Worm (Caenorhabditis elegans): ENCODE results near the gene C17H12.37.

Gene C17H12.37

DNA sequence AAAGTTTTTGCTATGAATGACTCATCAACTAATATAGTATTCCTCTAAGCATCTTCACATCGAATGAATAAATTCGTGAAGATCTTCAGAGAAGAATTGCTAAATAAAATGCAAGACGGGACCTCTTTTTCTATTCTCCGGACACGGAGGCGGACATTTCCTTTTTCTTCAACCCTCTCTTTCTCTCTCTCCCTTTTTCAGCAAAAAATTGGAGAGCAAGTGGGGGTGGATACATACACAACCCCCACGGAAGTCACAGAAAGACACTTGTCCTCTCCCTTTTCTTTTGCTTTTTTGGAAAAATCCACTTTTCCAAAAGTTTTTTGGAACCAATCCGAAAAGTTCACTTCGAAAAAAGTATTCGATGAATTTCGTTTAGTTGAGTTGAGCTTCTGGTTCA is 29.8 kb downstream of the C17H12.37 start:
- TF ChIP-seq sea-2 (GFP tag; optimal IDR thresholded peaks at IDR 0.05) (no peak), ztf-11 (tag; optimal IDR thresholded peaks at IDR 0.05) (no peak), nfya-1 (tag; optimal IDR thresholded peaks at IDR 0.05; ENCODE audit: insufficient read depth) (peak; percentile 38), lsy-12 (tag; optimal IDR thresholded peaks at IDR 0.05) (no peak), ceh-82 (tag; optimal IDR thresholded peaks at IDR 0.05) (no peak), ZK546.5 (tag; optimal IDR thresholded peaks at IDR 0.05) (no peak), nhr-77 (tag; optimal IDR thresholded peaks at IDR 0.05) (no peak), nhr-25 (tag; optimal IDR thresholded peaks at IDR 0.05) (no peak), egl-27 (tag; optimal IDR thresholded peaks at IDR 0.05) (no peak), mml-1 (tag; optimal IDR thresholded peaks at IDR 0.05) (no peak), egl-5 (tag; optimal IDR thresholded peaks at IDR 0.05) (no peak), nhr-23 (tag; optimal IDR thresholded peaks at IDR 0.05) (no peak), nhr-11 (tag; optimal IDR thresholded peaks at IDR 0.05) (no peak), hmg-11 (tag; optimal IDR thresholded peaks at IDR 0.05) (peak; percentile 31), aly-2 (tag; optimal IDR thresholded peaks at IDR 0.05) (no peak), fkh-2 (tag; optimal IDR thresholded peaks at IDR 0.05) (no peak), zag-1 (tag; optimal IDR thresholded peaks at IDR 0.05) (no peak), ceh-9 (tag; optimal IDR thresholded peaks at IDR 0.05) (no peak), nhr-76 (tag; optimal IDR thresholded peaks at IDR 0.05) (no peak), nhr-43 (tag; optimal IDR thresholded peaks at IDR 0.05; ENCODE audit: poor library complexity, severe bottlenecking) (no peak), pqm-1 (tag; optimal IDR thresholded peaks at IDR 0.05) (no peak), lin-39 (tag; optimal IDR thresholded peaks at IDR 0.05) (peak; percentile 17), fkh-10 (GFP tag; optimal IDR thresholded peaks at IDR 0.05) (peak; percentile 60), mdl-1 (tag; optimal IDR thresholded peaks at IDR 0.05) (no peak), eor-1 (tag; optimal IDR thresholded peaks at IDR 0.05) (no peak), pha-4 (tag; optimal IDR thresholded peaks at IDR 0.05) (no peak), ztf-4 (tag; optimal IDR thresholded peaks at IDR 0.05) (no peak), tbx-2 (tag; optimal IDR thresholded peaks at IDR 0.05) (no peak), jun-1 (tag; optimal IDR thresholded peaks at IDR 0.05) (no peak), ceh-16 (tag; optimal IDR thresholded peaks at IDR 0.05) (no peak), nhr-237 (tag; optimal IDR thresholded peaks at IDR 0.05) (no peak), snpc-4 (tag; optimal IDR thresholded peaks at IDR 0.05) (no peak), ama-1 (optimal IDR thresholded peaks at IDR 0.05) (no peak), nhr-12 (tag; optimal IDR thresholded peaks at IDR 0.05) (no peak)

DNA sequence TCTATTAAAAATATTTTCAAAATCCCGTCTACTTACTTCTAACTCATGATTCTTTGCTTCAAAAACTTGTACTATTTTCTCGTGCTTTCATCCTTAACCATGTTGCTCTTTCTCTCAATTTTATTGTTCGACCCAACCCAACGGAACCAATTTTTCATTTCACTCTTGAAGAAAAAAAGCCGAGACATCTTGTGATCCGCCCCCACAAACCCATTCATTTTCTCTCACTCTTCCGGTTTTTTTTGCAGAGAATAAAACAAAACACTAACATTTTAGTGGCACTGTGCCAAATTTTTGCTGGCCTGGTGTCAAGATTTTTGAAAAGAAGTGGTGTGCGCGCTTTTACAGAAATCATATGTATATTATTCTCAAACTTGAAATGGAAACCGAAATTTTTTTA is 31.9 kb downstream of the C17H12.37 start:
- TF ChIP-seq R02D3.7 (tag; optimal IDR thresholded peaks at IDR 0.05), result no peak
- no peak for TF ChIP-seq mdl-1 (tag; optimal IDR thresholded peaks at IDR 0.05)
- no peak for TF ChIP-seq nhr-76 (tag; optimal IDR thresholded peaks at IDR 0.05)
- no peak for TF ChIP-seq eor-1 (tag; optimal IDR thresholded peaks at IDR 0.05)
- no peak for TF ChIP-seq unc-39 (tag; optimal IDR thresholded peaks at IDR 0.05)
- TF ChIP-seq nfya-1 (tag; optimal IDR thresholded peaks at IDR 0.05; ENCODE audit: insufficient read depth), result peak; percentile 25
- TF ChIP-seq egl-27 (tag; optimal IDR thresholded peaks at IDR 0.05), result no peak
- peak; percentile 75 for TF ChIP-seq lin-39 (tag; optimal IDR thresholded peaks at IDR 0.05)
- TF ChIP-seq nhr-11 (tag; optimal IDR thresholded peaks at IDR 0.05), result no peak
- no peak for TF ChIP-seq zag-1 (tag; optimal IDR thresholded peaks at IDR 0.05)
- no peak for TF ChIP-seq ZK546.5 (tag; optimal IDR thresholded peaks at IDR 0.05)
- no peak for TF ChIP-seq lsy-12 (tag; optimal IDR thresholded peaks at IDR 0.05)
- TF ChIP-seq elt-1 (tag; optimal IDR thresholded peaks at IDR 0.05), result no peak
- TF ChIP-seq jun-1 (tag; optimal IDR thresholded peaks at IDR 0.05), result no peak
- TF ChIP-seq snpc-4 (tag; optimal IDR thresholded peaks at IDR 0.05), result no peak
- TF ChIP-seq mml-1 (tag; optimal IDR thresholded peaks at IDR 0.05), result no peak
- no peak for TF ChIP-seq fos-1 (tag; optimal IDR thresholded peaks at IDR 0.05)
- no peak for TF ChIP-seq tbx-2 (tag; optimal IDR thresholded peaks at IDR 0.05)
- TF ChIP-seq nhr-12 (tag; optimal IDR thresholded peaks at IDR 0.05), result no peak
- TF ChIP-seq nhr-25 (tag; optimal IDR thresholded peaks at IDR 0.05), result no peak
- no peak for TF ChIP-seq pqm-1 (tag; optimal IDR thresholded peaks at IDR 0.05)
- TF ChIP-seq egl-5 (tag; optimal IDR thresholded peaks at IDR 0.05), result peak; percentile 12
- no peak for TF ChIP-seq nhr-77 (tag; optimal IDR thresholded peaks at IDR 0.05)
- no peak for TF ChIP-seq unc-62 (GFP tag; optimal IDR thresholded peaks at IDR 0.05)
- TF ChIP-seq elt-3 (tag; optimal IDR thresholded peaks at IDR 0.05), result no peak
- TF ChIP-seq ceh-16 (tag; optimal IDR thresholded peaks at IDR 0.05), result no peak

DNA sequence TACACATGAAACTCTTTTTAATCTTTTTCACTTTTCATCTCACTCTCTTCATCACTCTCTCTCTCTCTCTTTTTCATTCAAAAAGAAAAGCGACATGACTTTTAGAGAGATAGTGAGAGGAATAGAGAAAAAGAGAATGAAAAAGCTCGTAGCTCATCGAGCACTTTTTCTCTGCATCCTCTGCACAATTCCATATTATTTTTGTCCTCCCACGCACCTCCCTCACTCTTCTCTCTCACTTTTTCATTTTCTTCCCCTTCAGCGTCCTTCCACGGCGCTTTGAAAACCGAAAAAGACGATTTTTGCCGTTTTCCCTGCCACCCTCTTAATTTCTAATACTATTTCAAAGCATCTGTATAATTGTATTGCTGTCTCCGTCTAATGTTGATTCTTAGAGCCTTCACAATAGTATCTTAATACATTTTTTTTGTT is 34.2 kb downstream of the C17H12.37 start:
- TF ChIP-seq mdl-1 (tag; optimal IDR thresholded peaks at IDR 0.05) (peak; percentile 43), egl-27 (tag; optimal IDR thresholded peaks at IDR 0.05) (peak; percentile 5), egl-5 (tag; optimal IDR thresholded peaks at IDR 0.05) (no peak), unc-62 (GFP tag; optimal IDR thresholded peaks at IDR 0.05) (peak; percentile 69), ZK546.5 (tag; optimal IDR thresholded peaks at IDR 0.05) (no peak), nhr-11 (tag; optimal IDR thresholded peaks at IDR 0.05) (peak; percentile 65), skn-1 (tag; optimal IDR thresholded peaks at IDR 0.05) (peak; percentile 74), ceh-16 (tag; optimal IDR thresholded peaks at IDR 0.05) (no peak), mml-1 (tag; optimal IDR thresholded peaks at IDR 0.05) (no peak), elt-1 (tag; optimal IDR thresholded peaks at IDR 0.05) (peak; percentile 33), lin-39 (tag; optimal IDR thresholded peaks at IDR 0.05) (peak; percentile 43), nhr-43 (tag; optimal IDR thresholded peaks at IDR 0.05; ENCODE audit: poor library complexity, severe bottlenecking) (no peak), unc-39 (tag; optimal IDR thresholded peaks at IDR 0.05) (no peak), nhr-76 (tag; optimal IDR thresholded peaks at IDR 0.05) (no peak), sea-2 (GFP tag; optimal IDR thresholded peaks at IDR 0.05) (no peak), lsy-12 (tag; optimal IDR thresholded peaks at IDR 0.05) (peak; percentile 60), fos-1 (tag; optimal IDR thresholded peaks at IDR 0.05) (no peak), snpc-4 (tag; optimal IDR thresholded peaks at IDR 0.05) (no peak), fkh-2 (tag; optimal IDR thresholded peaks at IDR 0.05) (no peak), eor-1 (tag; optimal IDR thresholded peaks at IDR 0.05) (peak in 1 of 2 experiments; percentile 43), ceh-9 (tag; optimal IDR thresholded peaks at IDR 0.05) (no peak), zag-1 (tag; optimal IDR thresholded peaks at IDR 0.05) (peak; percentile 12), pqm-1 (tag; optimal IDR thresholded peaks at IDR 0.05) (peak; percentile 90), elt-3 (tag; optimal IDR thresholded peaks at IDR 0.05) (no peak), fkh-10 (GFP tag; optimal IDR thresholded peaks at IDR 0.05) (peak; percentile 73), nhr-237 (tag; optimal IDR thresholded peaks at IDR 0.05) (no peak), nhr-25 (tag; optimal IDR thresholded peaks at IDR 0.05) (no peak), ztf-11 (tag; optimal IDR thresholded peaks at IDR 0.05) (no peak), jun-1 (tag; optimal IDR thresholded peaks at IDR 0.05) (peak; percentile 77), elt-2 (tag; optimal IDR thresholded peaks at IDR 0.05) (peak; percentile 88), nhr-67 (tag; optimal IDR thresholded peaks at IDR 0.05) (no peak)

Measured in whole organism, L3 larva.